Fruit fly (Drosophila melanogaster) whole organism, embryonic: ENCODE data around the gene CG14195.
A peak's percentile ranks its signal among the peaks of the same experiment; 100 is the strongest.

Experiments
- Blimp-1 ChIP-seq: fragments of 200-800 bp; sonication (Bioruptor generic); optimal IDR thresholded peaks from 3 replicates; lab custom pipeline; 2018; ENCODE audit warnings: missing biosample characterization, missing genetic modification characterization, mild to moderate bottlenecking, moderate library complexity, missing genetic modification reagents
- CG12104 ChIP-seq: fragments of 200-800 bp; sonication (Bioruptor generic); optimal IDR thresholded peaks from 3 replicates; lab custom pipeline; 2016; ENCODE audit warnings: missing biosample characterization, missing genetic modification characterization
- CG12769 ChIP-seq: fragments of 200-800 bp; sonication (Bioruptor generic); optimal IDR thresholded peaks from 2 replicates; lab custom pipeline; 2019; ENCODE audit warnings: missing biosample characterization, mild to moderate bottlenecking, missing genetic modification characterization, moderate library complexity
- CG13123 ChIP-seq: fragments of 200-800 bp; sonication (Bioruptor generic); optimal IDR thresholded peaks from 2 replicates; lab custom pipeline; 2016; ENCODE audit warnings: missing biosample characterization, missing genetic modification characterization
- CG13287 ChIP-seq: fragments of 200-800 bp; sonication (Bioruptor generic); IDR thresholded peaks from 2 replicates; pipeline ENCODE4 v1.3.6; 2022; ENCODE audit warnings: missing biosample characterization, missing genetic modification characterization; ENCODE audit not compliant: partially characterized antibody
- CG13296 ChIP-seq: fragments of 200-800 bp; sonication (Bioruptor generic); optimal IDR thresholded peaks from 3 replicates; lab custom pipeline; 2018; ENCODE audit warnings: missing biosample characterization, mild to moderate bottlenecking, missing genetic modification characterization
- CG13775 ChIP-seq: fragments of 200-800 bp; sonication (Bioruptor generic); optimal IDR thresholded peaks from 3 replicates; lab custom pipeline; 2017; ENCODE audit warnings: missing biosample characterization, mild to moderate bottlenecking, missing genetic modification characterization
- CG15073 ChIP-seq: fragments of 200-800 bp; sonication (Bioruptor generic); optimal IDR thresholded peaks from 2 replicates; lab custom pipeline; 2016; ENCODE audit warnings: missing biosample characterization, missing genetic modification characterization
- CG16815 ChIP-seq: fragments of 200-800 bp; sonication (Bioruptor generic); optimal IDR thresholded peaks from 3 replicates; lab custom pipeline; 2017; ENCODE audit warnings: missing biosample characterization, mild to moderate bottlenecking, missing genetic modification characterization
- CG16863 ChIP-seq: fragments of 200-800 bp; sonication (Bioruptor generic); optimal IDR thresholded peaks from 3 replicates; lab custom pipeline; 2016; ENCODE audit warnings: missing biosample characterization, missing genetic modification characterization
- CG1792 ChIP-seq: fragments of 200-800 bp; sonication (Bioruptor generic); optimal IDR thresholded peaks from 2 replicates; lab custom pipeline; 2016; ENCODE audit warnings: missing biosample characterization, missing genetic modification characterization
- CG18599 ChIP-seq: fragments of 200-800 bp; sonication (Bioruptor generic); optimal IDR thresholded peaks from 3 replicates; lab custom pipeline; 2017; ENCODE audit warnings: missing biosample characterization, missing genetic modification characterization, mild to moderate bottlenecking, moderate library complexity, missing genetic modification reagents
- CG2875 ChIP-seq: fragments of 200-800 bp; sonication (Bioruptor generic); optimal IDR thresholded peaks from 2 replicates; lab custom pipeline; 2017; ENCODE audit warnings: missing biosample characterization, mild to moderate bottlenecking, missing genetic modification characterization, missing genetic modification reagents
- CG3065 ChIP-seq: fragments of 200-800 bp; sonication (Bioruptor generic); optimal IDR thresholded peaks from 2 replicates; lab custom pipeline; 2016; ENCODE audit warnings: missing biosample characterization, missing genetic modification characterization
- CG5180 ChIP-seq: fragments of 200-800 bp; sonication (Bioruptor generic); optimal IDR thresholded peaks from 3 replicates; lab custom pipeline; 2017; ENCODE audit warnings: missing biosample characterization, missing genetic modification characterization, mild to moderate bottlenecking, moderate library complexity, missing genetic modification reagents
- CG8388 ChIP-seq: fragments of 200-800 bp; sonication (Bioruptor generic); optimal IDR thresholded peaks from 2 replicates; lab custom pipeline; 2019; ENCODE audit warnings: missing biosample characterization, mild to moderate bottlenecking, missing genetic modification characterization, moderate library complexity
- CG8924 ChIP-seq: fragments of 200-800 bp; optimal IDR thresholded peaks from 3 replicates; lab custom pipeline; 2019; ENCODE audit warnings: missing biosample characterization, mild to moderate bottlenecking, missing genetic modification characterization, moderate library complexity
- Chrac-16 ChIP-seq: fragments of 200-800 bp; sonication (Bioruptor generic); optimal IDR thresholded peaks from 3 replicates; lab custom pipeline; 2016; ENCODE audit warnings: missing biosample characterization, missing genetic modification characterization
- Dad ChIP-seq: fragments of 200-800 bp; sonication (Bioruptor generic); optimal IDR thresholded peaks from 3 replicates; lab custom pipeline; 2016; ENCODE audit warnings: missing biosample characterization, missing genetic modification characterization
- Deaf1 ChIP-seq: fragments of 200-800 bp; optimal IDR thresholded peaks from 3 replicates; lab custom pipeline; 2019; ENCODE audit warnings: missing biosample characterization, mild to moderate bottlenecking, missing genetic modification characterization, moderate library complexity
- Fer2 ChIP-seq: fragments of 200-800 bp; sonication (Bioruptor generic); optimal IDR thresholded peaks from 2 replicates; lab custom pipeline; 2018; ENCODE audit warnings: missing biosample characterization, mild to moderate bottlenecking, missing genetic modification characterization, moderate library complexity
- MBD-R2 ChIP-seq: fragments of 200-800 bp; sonication (Bioruptor generic); IDR thresholded peaks from 2 replicates; pipeline ENCODE4 v1.3.6; 2022; ENCODE audit warnings: missing biosample characterization, missing genetic modification characterization
- Med ChIP-seq: fragments of 200-800 bp; sonication (Bioruptor generic); peaks from one replicate; lab custom pipeline; 2016; ENCODE audit warnings: missing biosample characterization, missing genetic modification characterization, mild to moderate bottlenecking, inconsistent platforms, moderate library complexity
- NFAT ChIP-seq: fragments of 200-800 bp; sonication (Bioruptor generic); IDR thresholded peaks from 2 replicates; pipeline ENCODE4 v1.3.6; 2022; ENCODE audit warnings: missing biosample characterization, missing genetic modification characterization
- Nf-YC ChIP-seq: fragments of 200-800 bp; optimal IDR thresholded peaks from 3 replicates; lab custom pipeline; 2019; ENCODE audit warnings: missing biosample characterization, mild to moderate bottlenecking, missing genetic modification characterization, moderate library complexity
- NfI ChIP-seq: fragments of 200-800 bp; sonication (Bioruptor generic); optimal IDR thresholded peaks from 3 replicates; lab custom pipeline; 2018; ENCODE audit warnings: missing biosample characterization, mild to moderate bottlenecking, missing genetic modification characterization, moderate library complexity
- Oli ChIP-seq: fragments of 200-800 bp; sonication (Bioruptor generic); optimal IDR thresholded peaks from 2 replicates; lab custom pipeline; 2018; ENCODE audit warnings: missing biosample characterization, mild to moderate bottlenecking, missing genetic modification characterization, moderate library complexity
- Optix ChIP-seq: fragments of 200-800 bp; sonication (Bioruptor generic); IDR thresholded peaks from 3 replicates; pipeline ENCODE4 v1.3.6; 2022; ENCODE audit warnings: missing biosample characterization, missing genetic modification characterization
- Xrp1 ChIP-seq: fragments of 200-800 bp; sonication (Bioruptor generic); IDR thresholded peaks from 2 replicates; pipeline ENCODE4 v1.3.6; 2022; ENCODE audit warnings: missing biosample characterization, missing genetic modification characterization
- bcd ChIP-seq: fragments of 200-800 bp; sonication (Bioruptor generic); optimal IDR thresholded peaks from 2 replicates; lab custom pipeline; 2017; ENCODE audit warnings: missing biosample characterization, mild to moderate bottlenecking, missing genetic modification characterization
- bsh ChIP-seq, 2 experiments: fragments of 200-800 bp; sonication (Bioruptor generic); optimal IDR thresholded peaks; 2 replicates each; lab custom pipeline; 2017 to 2018; ENCODE audit warnings: mild to moderate bottlenecking in 2 of 2, missing biosample characterization in 2 of 2, missing genetic modification characterization in 2 of 2, moderate library complexity in 1 of 2
- chinmo ChIP-seq: fragments of 200-800 bp; sonication (Bioruptor generic); IDR thresholded peaks from 4 replicates; pipeline ENCODE4 v1.3.6; 2022; ENCODE audit warnings: missing biosample characterization, missing genetic modification characterization; ENCODE audit not compliant: partially characterized antibody
- cwo ChIP-seq: fragments of 200-800 bp; sonication (Bioruptor generic); optimal IDR thresholded peaks from 3 replicates; lab custom pipeline; 2017; ENCODE audit warnings: missing biosample characterization, missing genetic modification characterization, mild to moderate bottlenecking, moderate library complexity, missing genetic modification reagents
- dpn ChIP-seq, 2 experiments: fragments of 200-800 bp; sonication (Bioruptor generic); optimal IDR thresholded peaks; 3 replicates each; lab custom pipeline; 2016; ENCODE audit warnings: missing biosample characterization in 2 of 2, missing genetic modification characterization in 2 of 2
- fd3F ChIP-seq: fragments of 200-800 bp; sonication (Bioruptor generic); optimal IDR thresholded peaks from 2 replicates; lab custom pipeline; 2018; ENCODE audit warnings: missing biosample characterization, mild to moderate bottlenecking, missing genetic modification characterization, moderate library complexity
- gsb ChIP-seq: fragments of 200-800 bp; sonication (Bioruptor generic); IDR thresholded peaks from 2 replicates; pipeline ENCODE4 v1.3.6; 2022; ENCODE audit warnings: missing biosample characterization, missing genetic modification characterization
- gsb-n ChIP-seq: fragments of 200-800 bp; sonication (Bioruptor generic); optimal IDR thresholded peaks from 3 replicates; lab custom pipeline; 2018; ENCODE audit warnings: missing biosample characterization, mild to moderate bottlenecking, missing genetic modification characterization
- insv ChIP-seq, 2 experiments: fragments of 200-800 bp; sonication (Bioruptor generic); optimal IDR thresholded peaks; 3 replicates each; lab custom pipeline; 2016 to 2018; ENCODE audit warnings: missing biosample characterization in 2 of 2, missing genetic modification characterization in 2 of 2
- lola ChIP-seq, 3 experiments: fragments of >200 bp in 2 of 3; fragments of 200-800 bp in 1 of 3; sonication (Bioruptor generic) in 1 of 3; optimal IDR thresholded peaks; 2 replicates each; lab custom pipeline; 2017 to 2019; ENCODE audit warnings: missing biosample characterization in 3 of 3, missing genetic modification characterization in 3 of 3, mild to moderate bottlenecking in 1 of 3, moderate library complexity in 1 of 3
- nmo ChIP-seq: fragments of 200-800 bp; sonication (Bioruptor generic); optimal IDR thresholded peaks from 2 replicates; lab custom pipeline; 2018; ENCODE audit warnings: missing biosample characterization, mild to moderate bottlenecking, missing genetic modification characterization, moderate library complexity
- pum ChIP-seq: fragments of 200-800 bp; sonication (Bioruptor generic); optimal IDR thresholded peaks from 2 replicates; lab custom pipeline; 2016; ENCODE audit warnings: missing biosample characterization, missing genetic modification characterization
- row ChIP-seq: fragments of 200-800 bp; sonication (Bioruptor generic); IDR thresholded peaks from 3 replicates; pipeline ENCODE4 v1.3.6; 2022; ENCODE audit warnings: missing biosample characterization, missing genetic modification characterization
- run ChIP-seq: fragments of 200-800 bp; sonication (Bioruptor generic); optimal IDR thresholded peaks from 3 replicates; lab custom pipeline; 2018; ENCODE audit warnings: missing biosample characterization, mild to moderate bottlenecking, missing genetic modification characterization
- sisA ChIP-seq: fragments of 200-800 bp; sonication (Bioruptor generic); IDR thresholded peaks from 2 replicates; pipeline ENCODE4 v1.3.6; 2022; ENCODE audit warnings: missing biosample characterization, missing genetic modification characterization
- so ChIP-seq: fragments of 200-800 bp; sonication (Bioruptor generic); IDR thresholded peaks from 3 replicates; pipeline ENCODE4 v1.3.6; 2022; ENCODE audit warnings: missing biosample characterization, missing genetic modification characterization
- wek ChIP-seq: fragments of 200-800 bp; sonication (Bioruptor generic); optimal IDR thresholded peaks from 3 replicates; lab custom pipeline; 2018; ENCODE audit warnings: missing biosample characterization, mild to moderate bottlenecking, missing genetic modification characterization, moderate library complexity

CG14195 gene

DNA sequence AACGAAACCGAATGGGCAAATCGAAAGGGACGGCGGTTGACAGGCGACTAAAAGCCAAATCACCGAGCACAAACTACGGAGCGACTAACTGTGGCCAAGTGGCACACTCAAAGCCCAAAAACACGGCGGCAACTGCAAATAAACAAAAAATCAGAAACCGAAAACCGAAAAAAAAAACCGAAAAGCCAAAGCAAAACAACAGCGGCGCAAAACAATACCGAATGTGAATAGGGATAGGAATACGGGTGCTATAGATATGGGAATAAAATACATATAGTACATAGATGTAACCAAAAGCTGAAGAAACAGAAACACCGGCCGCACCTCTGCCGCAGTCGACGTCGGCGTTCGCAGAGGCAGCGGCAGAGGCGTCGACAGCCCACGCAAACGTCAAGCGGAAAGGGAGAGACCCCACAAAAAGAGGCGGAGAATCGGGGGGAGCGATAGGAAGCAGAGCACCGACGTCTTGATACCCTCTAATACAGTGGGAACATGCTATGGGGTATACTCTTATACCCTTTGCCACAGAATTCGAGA lies 44.8 kb downstream of the CG14195 start, which contains the start of gene RhoGAP18B (continued):
- TF ChIP-seq gsb-n: no peak
- no peak for TF ChIP-seq insv (GFP tag; optimal IDR thresholded peaks at IDR 0.05; lab: Kevin White, UChicago)
- TF ChIP-seq Fer2 (tag; lab: Kevin White, UChicago): no peak
- peak; percentile 64 for TF ChIP-seq row (GFP tag; lab: Robert Waterston, UW)
- TF ChIP-seq so (GFP tag; lab: Robert Waterston, UW): peak; percentile 85; the same call in 2 of the 3 replicates
- peak; percentile 18; the same call in 1 of the 2 replicates for TF ChIP-seq CG13287 (GFP tag; lab: Robert Waterston, UW)
- TF ChIP-seq NFAT: no peak
- TF ChIP-seq CG12769 (tag; lab: Kevin White, UChicago): peak; percentile 22
- TF ChIP-seq pum: no peak
- TF ChIP-seq CG2875 (GFP tag; lab: Kevin White, UChicago): no peak
- TF ChIP-seq Deaf1 (tag; lab: Kevin White, UChicago): peak; percentile 46
- no peak for TF ChIP-seq CG8924 (tag; lab: Kevin White, UChicago)
- TF ChIP-seq CG13123 (GFP tag; lab: Kevin White, UChicago): no peak

dm6 chrX:19166152-19166935 lies 45.5 kb downstream of the CG14195 start:
- TF ChIP-seq Optix (GFP tag; lab: Robert Waterston, UW) (0 out of 3 replicates have a peak, but pooled peaks have one; percentile 8), CG13296 (GFP tag; lab: Kevin White, UChicago) (peak; percentile 18), Chrac-16 (GFP tag; lab: Kevin White, UChicago) (peak; percentile 28), Nf-YC (tag; lab: Kevin White, UChicago) (peak; percentile 32), MBD-R2 (no peak), wek (GFP tag; lab: Kevin White, UChicago) (no peak), NfI (GFP tag; lab: Kevin White, UChicago) (no peak), Dad (GFP tag; lab: Kevin White, UChicago) (no peak), Blimp-1 (GFP tag; lab: Kevin White, UChicago) (peak; percentile 3), CG1792 (GFP tag; lab: Kevin White, UChicago) (no peak), CG5180 (GFP tag; lab: Kevin White, UChicago) (peak; percentile 54), gsb (GFP tag; lab: Robert Waterston, UW) (0 out of 2 replicates have a peak, but pooled peaks have one; percentile 25), CG8388 (GFP tag; lab: Kevin White, UChicago) (no peak), fd3F (GFP tag; lab: Kevin White, UChicago) (peak; percentile 16), CG13775 (GFP tag; lab: Kevin White, UChicago) (peak; percentile 43), CG15073 (GFP tag; lab: Kevin White, UChicago) (no peak), Oli (peak; percentile 65), CG16815 (GFP tag; lab: Kevin White, UChicago) (peak; percentile 0), run (no peak), bsh (GFP tag; optimal IDR thresholded peaks at IDR 0.05; lab: Kevin White, UChicago) (peak in 1 of 2 experiments; percentile 9), CG16863 (GFP tag; lab: Kevin White, UChicago) (peak; percentile 9), chinmo (GFP tag; lab: Robert Waterston, UW) (0 out of 4 replicates have a peak, but pooled peaks have one; percentile 26), Med (peak; percentile 41), CG12104 (GFP tag; lab: Kevin White, UChicago) (peak; percentile 41), CG18599 (GFP tag; lab: Kevin White, UChicago) (peak; percentile 45), dpn (GFP tag; optimal IDR thresholded peaks at IDR 0.05; lab: Kevin White, UChicago) (peak; percentile 41 to 61), Xrp1 (GFP tag; lab: Robert Waterston, UW) (peak; percentile 7; the same call in 1 of the 2 replicates), sisA (GFP tag; lab: Robert Waterston, UW) (0 out of 2 replicates have a peak, but pooled peaks have one; percentile 18), CG3065 (GFP tag; lab: Kevin White, UChicago) (no peak), cwo (peak; percentile 9), bcd (GFP tag; lab: Kevin White, UChicago) (peak; percentile 51), lola (GFP tag; optimal IDR thresholded peaks at IDR 0.05; lab: Kevin White, UChicago) (peak in 1 of 3 experiments; percentile 29), nmo (GFP tag; lab: Kevin White, UChicago) (peak; percentile 50)
